Fruit fly (Drosophila melanogaster): ENCODE results near the gene sturkopf.
A peak's percentile ranks its signal among the peaks of the same experiment; 100 is the strongest.

The sturkopf gene

DNA sequence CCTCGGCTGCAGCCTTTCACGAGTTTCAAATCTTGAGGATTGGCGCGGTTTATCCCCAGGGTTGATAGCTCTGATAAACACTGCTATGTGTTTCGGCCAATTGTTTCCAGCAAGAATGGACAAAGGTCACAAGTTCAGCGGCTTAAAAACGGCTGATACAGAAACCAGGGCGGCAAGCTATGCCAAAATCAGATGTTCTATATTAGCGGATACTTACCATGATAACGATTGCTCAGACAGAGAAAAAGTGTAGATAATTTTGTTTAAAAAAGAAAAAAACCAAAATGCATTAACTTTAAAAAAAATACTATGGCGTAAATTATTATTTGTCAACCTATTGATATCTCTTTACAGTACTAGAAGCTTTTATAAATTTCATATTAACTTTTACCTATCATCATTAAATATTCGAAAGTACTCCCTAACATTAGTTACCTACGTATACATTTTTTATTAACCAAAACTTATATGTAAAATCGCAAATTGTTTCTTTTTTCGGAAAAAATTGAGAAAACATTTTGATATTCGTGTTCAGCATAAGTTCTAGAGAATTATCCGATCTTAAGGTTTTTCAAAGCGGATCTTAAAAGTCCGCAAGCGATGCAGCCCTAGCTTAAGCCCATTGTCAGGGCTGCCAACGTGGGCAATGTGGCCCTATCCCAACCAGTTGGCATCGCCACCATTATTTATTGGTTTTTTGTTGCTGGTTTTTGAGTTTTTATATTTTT, at the start of gene sturkopf, which contains the start of gene Herc4 (continued):
- TF ChIP-seq CoRest (tag; optimal IDR thresholded peaks at IDR 0.05) (peak; percentile 89), org-1 (GFP tag; optimal IDR thresholded peaks at IDR 0.05) (peak; percentile 67), CG11695 (GFP tag; IDR thresholded peaks at IDR 0.05) (peak; percentile 40; the same call in 1 of the 3 replicates), salm (tag; optimal IDR thresholded peaks at IDR 0.05) (peak; percentile 41), Deaf1 (tag; optimal IDR thresholded peaks at IDR 0.05) (no peak), eyg (GFP tag; optimal IDR thresholded peaks at IDR 0.05) (peak; percentile 62), grn (GFP tag; optimal IDR thresholded peaks at IDR 0.05) (peak; percentile 38), jigr1 (GFP tag; IDR thresholded peaks at IDR 0.05) (peak; percentile 34; the same call in 1 of the 3 replicates), sim (GFP tag; IDR thresholded peaks at IDR 0.05) (no peak), Fer2 (tag; optimal IDR thresholded peaks at IDR 0.05) (peak; percentile 31), Ssrp (tag; optimal IDR thresholded peaks at IDR 0.05) (peak; percentile 43), CG7839 (tag; optimal IDR thresholded peaks at IDR 0.05) (peak; percentile 77), CG12942 (GFP tag; optimal IDR thresholded peaks at IDR 0.05) (peak; percentile 60), Meics (GFP tag; optimal IDR thresholded peaks at IDR 0.05) (peak; percentile 79), CG1647 (GFP tag; optimal IDR thresholded peaks at IDR 0.05) (peak; percentile 29), seq (GFP tag; IDR thresholded peaks at IDR 0.05) (no peak), HHEX (GFP tag; optimal IDR thresholded peaks at IDR 0.05) (peak; percentile 16), Ravus (GFP tag; IDR thresholded peaks at IDR 0.05) (no peak), CG8944 (GFP tag; optimal IDR thresholded peaks at IDR 0.05) (peak; percentile 73), fd96Cb (tag; optimal IDR thresholded peaks at IDR 0.05) (peak; percentile 8), exex (tag; optimal IDR thresholded peaks at IDR 0.05) (peak; percentile 39), gsb (GFP tag; IDR thresholded peaks at IDR 0.05) (peak; percentile 39; the same call in 1 of the 2 replicates), CG6254 (GFP tag; optimal IDR thresholded peaks at IDR 0.05) (peak; percentile 7), Gsc (GFP tag; IDR thresholded peaks at IDR 0.05) (no peak), CG9817 (tag; optimal IDR thresholded peaks at IDR 0.05) (peak; percentile 87), CG14014 (GFP tag; IDR thresholded peaks at IDR 0.05) (peak; percentile 42), nau (GFP tag; optimal IDR thresholded peaks at IDR 0.05) (no peak), az2 (GFP tag; optimal IDR thresholded peaks at IDR 0.05) (peak; percentile 76), Asciz (GFP tag; optimal IDR thresholded peaks at IDR 0.05) (peak; percentile 46), Hr3 (GFP tag; optimal IDR thresholded peaks at IDR 0.05) (peak; percentile 72), nerfin-1 (tag; optimal IDR thresholded peaks at IDR 0.05) (peak; percentile 59), CG13894 (tag; optimal IDR thresholded peaks at IDR 0.05) (peak; percentile 51), CG3163 (GFP tag; optimal IDR thresholded peaks at IDR 0.05) (peak; percentile 44), PHDP (tag; optimal IDR thresholded peaks at IDR 0.05) (peak; percentile 72), Myb (GFP tag; optimal IDR thresholded peaks at IDR 0.05) (peak; percentile 83), CG14710 (tag; optimal IDR thresholded peaks at IDR 0.05) (peak; percentile 76), CG17359 (tag; optimal IDR thresholded peaks at IDR 0.05) (peak; percentile 13), YL-1 (GFP tag; optimal IDR thresholded peaks at IDR 0.05) (peak; percentile 55), Max (GFP tag; optimal IDR thresholded peaks at IDR 0.05) (peak; percentile 45), CG2120 (GFP tag; optimal IDR thresholded peaks at IDR 0.05) (peak; percentile 87), Dref (GFP tag; IDR thresholded peaks at IDR 0.05) (peak; percentile 49), CG8290 (GFP tag; optimal IDR thresholded peaks at IDR 0.05) (peak; percentile 84), CG8290 (tag; optimal IDR thresholded peaks at IDR 0.05) (peak in 1 of 2 experiments; percentile 16), CG16815 (GFP tag; optimal IDR thresholded peaks at IDR 0.05) (peak; percentile 67), CG8281 (tag; optimal IDR thresholded peaks at IDR 0.05) (no peak), nom (GFP tag; optimal IDR thresholded peaks at IDR 0.05) (peak; percentile 23), CG6683 (GFP tag; optimal IDR thresholded peaks at IDR 0.05) (no peak), CG10654 (GFP tag; optimal IDR thresholded peaks at IDR 0.05) (peak; percentile 53), CG16813 (GFP tag; IDR thresholded peaks at IDR 0.05; ENCODE audit: partially characterized antibody) (no peak)

All from whole organism, embryonic.